Worm (Caenorhabditis elegans) whole organism, L4/young adult: Measurements from ENCODE around the gene srd-50.

Source experiments
- W03F9.2 ChIP-seq: fragments of 150-350 bp; optimal IDR thresholded peaks from 2 replicates; lab custom pipeline; 2014; ENCODE audit warnings: missing biosample characterization, missing genetic modification characterization
- dao-5 ChIP-seq: sonication (generic microtip); optimal IDR thresholded peaks from 2 replicates; lab custom pipeline; 2016; ENCODE audit warnings: missing genotype, missing genetic modification characterization, moderate library complexity, missing compliant biosample characterization
- him-1 ChIP-seq: sonication (generic microtip); optimal IDR thresholded peaks from 2 replicates; lab custom pipeline; 2016; ENCODE audit warnings: missing genotype, missing genetic modification reagents, missing genetic modification characterization, missing compliant biosample characterization

DNA sequence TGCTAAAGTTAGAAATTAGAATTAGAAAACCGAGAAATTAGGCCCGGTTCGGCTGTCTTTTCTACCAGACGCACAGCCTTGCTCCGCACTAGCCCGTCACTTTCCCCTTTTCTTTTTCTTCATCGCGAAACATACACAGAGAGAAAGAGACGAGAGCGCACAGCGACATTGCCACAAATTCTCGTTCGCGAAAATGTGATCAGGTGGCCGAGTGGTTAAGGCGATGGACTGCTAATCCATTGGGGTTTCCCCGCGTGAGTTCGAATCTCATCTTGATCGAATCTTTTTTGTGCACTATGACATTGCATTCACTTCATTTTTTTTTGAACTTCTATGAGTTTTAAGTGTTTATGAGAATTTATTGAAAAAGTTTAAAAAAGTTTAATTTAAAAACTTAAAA lies 39.2 kb downstream of the srd-50 start:
- peak; percentile 9 for TF ChIP-seq him-1
- peak; percentile 49 for TF ChIP-seq W03F9.2 (tag; lab: Kevin White, UChicago)
- TF ChIP-seq dao-5 (tag; lab: Kevin White, UChicago): no peak
